Worm (Caenorhabditis elegans): ENCODE results near the gene sro-1.

The sro-1 gene

ce11 chrII:7465519-7465918 lies at the start of gene sro-1:
TSS of gene sro-1 (minus strand) at chrII:7465619.
- TF ChIP-seq D1046.2 (GFP tag; IDR thresholded peaks at IDR 0.05) (no peak), ZK546.5 (tag; optimal IDR thresholded peaks at IDR 0.05) (no peak), cey-2 (tag; optimal IDR thresholded peaks at IDR 0.05; ENCODE audit: borderline replicate concordance, insufficient read depth) (no peak), mxl-3 (GFP tag; optimal IDR thresholded peaks at IDR 0.05) (no peak), dmd-6 (GFP tag; IDR thresholded peaks at IDR 0.05) (no peak), unc-39 (tag; optimal IDR thresholded peaks at IDR 0.05) (no peak), ZK337.2 (GFP tag; IDR thresholded peaks at IDR 0.05) (no peak), dpl-1 (GFP tag; optimal IDR thresholded peaks at IDR 0.05) (no peak), Y5F2A.4 (GFP tag; optimal IDR thresholded peaks at IDR 0.05) (no peak), attf-4 (tag; optimal IDR thresholded peaks at IDR 0.05) (no peak), ama-1 (optimal IDR thresholded peaks at IDR 0.05) (no peak), nhr-41 (GFP tag; IDR thresholded peaks at IDR 0.05) (no peak), F37D6.2 (tag; optimal IDR thresholded peaks at IDR 0.05) (no peak), nhr-6 (tag; optimal IDR thresholded peaks at IDR 0.05) (no peak), mxl-2 (GFP tag; conservative IDR thresholded peaks at IDR 0.05) (no peak), fos-1 (tag; optimal IDR thresholded peaks at IDR 0.05) (no peak), lsy-2 (tag; optimal IDR thresholded peaks at IDR 0.05) (no peak), nhr-111 (GFP tag; optimal IDR thresholded peaks at IDR 0.05) (no peak), lin-15B (tag; optimal IDR thresholded peaks at IDR 0.05) (no peak)

ce11 chrII:7505005-7505404 lies 39.6 kb upstream of the sro-1 start, which contains the start of gene C28F5.1:
TSS of gene C28F5.1 (plus strand) at chrII:7505305.
- no peak for TF ChIP-seq nhr-11 (tag; optimal IDR thresholded peaks at IDR 0.05)
- no peak for TF ChIP-seq ama-1 (optimal IDR thresholded peaks at IDR 0.05)
- no peak for TF ChIP-seq D1046.2 (GFP tag; IDR thresholded peaks at IDR 0.05)
- no peak for TF ChIP-seq nhr-102 (tag; optimal IDR thresholded peaks at IDR 0.05)
- no peak for TF ChIP-seq dve-1 (tag; optimal IDR thresholded peaks at IDR 0.05; ENCODE audit: insufficient read depth)
- TF ChIP-seq lin-13 (GFP tag; optimal IDR thresholded peaks at IDR 0.05) = no peak
- TF ChIP-seq jun-1 (tag; optimal IDR thresholded peaks at IDR 0.05) = no peak
- TF ChIP-seq snpc-1.2 (GFP tag; IDR thresholded peaks at IDR 0.05) = no peak
- TF ChIP-seq ZK546.5 (tag; optimal IDR thresholded peaks at IDR 0.05) = no peak
- no peak for TF ChIP-seq hlh-11 (tag; optimal IDR thresholded peaks at IDR 0.05)
- no peak for TF ChIP-seq hif-1 (tag; optimal IDR thresholded peaks at IDR 0.05)

DNA sequence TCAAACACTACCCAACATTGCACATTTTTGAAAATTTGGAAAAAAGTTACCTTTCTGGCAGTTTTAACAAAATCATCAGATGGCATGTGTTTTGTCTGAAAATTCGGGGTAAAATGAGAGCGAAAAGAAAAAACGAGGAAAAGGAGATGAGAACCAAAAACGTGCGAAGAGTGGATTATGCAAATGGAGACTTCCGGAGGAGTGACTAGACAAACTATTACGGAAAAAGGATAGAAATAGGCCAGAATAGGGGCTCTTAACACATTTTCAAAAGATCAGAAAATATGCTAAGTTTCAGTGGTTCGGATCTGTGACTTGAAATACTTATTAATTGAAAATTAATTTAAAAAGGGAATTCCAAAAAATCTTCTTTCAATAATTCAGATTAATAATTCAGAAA lies 34.0 kb upstream of the sro-1 start, which contains the start of gene srab-14:
srab-14 (minus strand) TSS at position 101 of the 400 bp plus-strand sequence.
- TF ChIP-seq nhr-6 (tag; optimal IDR thresholded peaks at IDR 0.05) (no peak), ceh-28 (tag; optimal IDR thresholded peaks at IDR 0.05) (no peak), nhr-76 (tag; optimal IDR thresholded peaks at IDR 0.05) (no peak), mes-2 (tag; optimal IDR thresholded peaks at IDR 0.05; ENCODE audit: poor library complexity, severe bottlenecking) (no peak), Y48G9A.11 (GFP tag; IDR thresholded peaks at IDR 0.05) (no peak), hif-1 (tag; optimal IDR thresholded peaks at IDR 0.05) (no peak), rbr-2 (tag; optimal IDR thresholded peaks at IDR 0.05) (no peak), mxl-3 (GFP tag; optimal IDR thresholded peaks at IDR 0.05) (no peak), nhr-28 (tag; optimal IDR thresholded peaks at IDR 0.05) (no peak), duxl-1 (tag; optimal IDR thresholded peaks at IDR 0.05; ENCODE audit: poor library complexity) (no peak), attf-4 (tag; optimal IDR thresholded peaks at IDR 0.05) (no peak), gei-8 (GFP tag; optimal IDR thresholded peaks at IDR 0.05) (no peak), zip-2 (tag; optimal IDR thresholded peaks at IDR 0.05) (no peak), nhr-48 (tag; optimal IDR thresholded peaks at IDR 0.05) (no peak)

DNA sequence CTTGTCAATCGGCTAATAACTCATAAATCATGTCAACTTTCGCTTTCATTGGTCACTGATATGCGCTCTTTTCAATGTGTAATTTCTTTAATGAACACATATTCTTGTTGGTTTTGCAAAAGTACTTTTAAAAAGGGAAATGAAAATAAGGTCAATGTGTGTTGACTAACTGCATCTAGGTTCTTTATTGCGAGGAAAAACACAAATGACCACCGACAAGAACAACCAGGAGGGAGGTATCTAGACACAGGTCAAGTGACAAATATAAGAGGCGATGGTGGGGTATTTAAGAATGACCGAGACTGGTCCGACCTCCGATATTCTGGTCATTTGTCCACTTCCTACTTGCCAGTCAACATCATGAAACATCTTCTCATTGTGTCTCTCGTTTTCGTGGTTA lies 30.7 kb upstream of the sro-1 start, which contains the start of gene spi-1:
spi-1 (plus strand) TSS at position 178 of the 400 bp plus-strand sequence.
- no peak for TF ChIP-seq Y105C5A.15 (GFP tag; IDR thresholded peaks at IDR 0.05)
- peak; percentile 42 for TF ChIP-seq hlh-30 (tag; optimal IDR thresholded peaks at IDR 0.05; ENCODE audit: insufficient read depth)
- TF ChIP-seq nhr-42 (GFP tag; IDR thresholded peaks at IDR 0.05) = no peak
- peak in 1 of 2 experiments; percentile 85 for TF ChIP-seq unc-62 (GFP tag; optimal IDR thresholded peaks at IDR 0.05 in 1 of 2)
- TF ChIP-seq unc-62 (tag; optimal IDR thresholded peaks at IDR 0.05) = no peak

All from whole organism, L4 larva.